Worm (Caenorhabditis elegans): ENCODE results near the gene T01C3.3.

T01C3.3 gene

DNA sequence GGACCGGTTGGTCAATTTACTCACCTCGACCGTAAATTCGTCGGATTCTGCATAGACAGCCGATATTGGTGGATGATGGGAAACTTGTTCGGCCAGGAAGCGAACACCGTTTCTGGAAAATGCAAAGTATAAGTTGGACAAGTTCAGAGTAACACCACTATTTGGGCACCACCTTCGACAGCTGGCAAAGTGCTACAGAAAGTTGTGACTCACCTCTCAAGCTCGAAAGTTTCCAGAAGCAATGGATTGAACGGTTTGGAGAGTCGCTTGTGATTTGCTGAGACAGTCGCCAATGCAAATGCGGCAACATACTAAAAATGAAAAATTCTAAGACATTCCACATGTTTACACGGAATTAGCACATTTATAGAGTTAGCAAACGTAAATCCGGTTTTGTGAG lies 20.9 kb upstream of the T01C3.3 start:
- TF ChIP-seq aha-1 (tag) (peak; percentile 90), tra-1 (GFP tag; IDR thresholded peaks at IDR 0.05) (no peak), unc-62 (GFP tag; optimal IDR thresholded peaks at IDR 0.05 in 1 of 2) (no peak), unc-62 (tag; optimal IDR thresholded peaks at IDR 0.05) (no peak)

DNA sequence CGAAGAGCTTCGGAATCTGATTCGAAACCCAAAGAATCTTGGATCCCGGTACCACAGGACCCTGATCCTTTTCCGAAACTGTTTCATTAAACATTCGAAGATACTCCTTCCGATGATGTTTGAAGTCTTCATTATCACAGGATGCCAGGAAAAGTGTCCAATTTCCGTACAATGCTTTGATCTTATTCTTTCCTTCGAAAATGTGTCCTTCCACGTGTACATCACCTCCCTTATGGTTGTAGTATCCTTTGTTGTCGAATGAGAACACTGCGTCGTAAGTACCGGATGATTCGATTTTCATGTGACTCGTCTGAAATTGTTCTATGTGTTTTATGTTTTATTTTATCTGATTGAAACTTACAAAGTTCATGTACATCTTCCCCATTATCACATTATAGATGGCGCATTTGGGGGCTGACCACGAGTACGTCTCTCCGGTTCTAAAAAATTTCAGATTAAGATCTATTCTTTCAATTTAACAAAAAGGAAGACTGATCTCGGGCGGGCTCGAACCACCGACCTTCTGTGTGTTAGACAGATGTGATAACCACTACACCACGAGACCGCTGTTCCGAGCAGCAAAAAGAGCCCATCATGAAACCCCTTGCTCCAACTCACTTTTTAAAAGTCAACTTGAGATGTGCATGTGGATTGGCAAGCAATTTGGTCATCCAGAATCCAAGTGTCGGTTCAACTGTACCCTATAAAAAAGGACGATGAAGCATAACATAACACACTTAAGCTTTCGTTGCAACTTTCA lies 20.2 kb upstream of the T01C3.3 start:
- no peak for TF ChIP-seq snpc-4 (tag; optimal IDR thresholded peaks at IDR 0.05)
- no peak for TF ChIP-seq zfp-2 (tag; optimal IDR thresholded peaks at IDR 0.05)
- TF ChIP-seq ceh-28 (tag; optimal IDR thresholded peaks at IDR 0.05): no peak
- no peak for TF ChIP-seq lsy-2 (tag; optimal IDR thresholded peaks at IDR 0.05)
- 0 out of 2 replicates have a peak, but pooled peaks have one; percentile 14 for TF ChIP-seq nhr-42 (GFP tag; IDR thresholded peaks at IDR 0.05)
- TF ChIP-seq ceh-20 (GFP tag; IDR thresholded peaks at IDR 0.05): no peak
- TF ChIP-seq hlh-11 (tag; optimal IDR thresholded peaks at IDR 0.05): peak; percentile 16
- no peak for TF ChIP-seq arid-1 (GFP tag; conservative IDR thresholded peaks at IDR 0.05)
- TF ChIP-seq madf-5 (GFP tag; IDR thresholded peaks at IDR 0.05): no peak
- TF ChIP-seq set-16 (GFP tag; IDR thresholded peaks at IDR 0.05): no peak
- TF ChIP-seq mep-1 (tag; optimal IDR thresholded peaks at IDR 0.05): no peak
- no peak for TF ChIP-seq mxl-2 (GFP tag; conservative IDR thresholded peaks at IDR 0.05)
- TF ChIP-seq tag-97 (GFP tag; IDR thresholded peaks at IDR 0.05): no peak
- TF ChIP-seq egl-43 (GFP tag; IDR thresholded peaks at IDR 0.05): no peak; the same call in 1 of the 2 replicates
- TF ChIP-seq pha-4 (GFP tag; IDR thresholded peaks at IDR 0.05): 0 out of 2 replicates have a peak, but pooled peaks have one; percentile 33
- no peak for TF ChIP-seq pha-4 (tag; optimal IDR thresholded peaks at IDR 0.05)
- no peak for TF ChIP-seq php-3 (GFP tag; IDR thresholded peaks at IDR 0.05)
- TF ChIP-seq ctbp-1 (GFP tag; IDR thresholded peaks at IDR 0.05): no peak
- TF ChIP-seq rbr-2 (tag; optimal IDR thresholded peaks at IDR 0.05): no peak
- TF ChIP-seq duxl-1 (tag; optimal IDR thresholded peaks at IDR 0.05; ENCODE audit: poor library complexity): no peak
- no peak for TF ChIP-seq lin-15B (tag; optimal IDR thresholded peaks at IDR 0.05)
- no peak for TF ChIP-seq ceh-82 (tag; optimal IDR thresholded peaks at IDR 0.05)
- no peak for TF ChIP-seq F37D6.2 (tag; optimal IDR thresholded peaks at IDR 0.05)
- TF ChIP-seq zfp-3 (GFP tag; conservative IDR thresholded peaks at IDR 0.05): no peak
- TF ChIP-seq ama-1 (optimal IDR thresholded peaks at IDR 0.05): no peak
- TF ChIP-seq ceh-44 (GFP tag; IDR thresholded peaks at IDR 0.05): 0 out of 2 replicates have a peak, but pooled peaks have one; percentile 19
- TF ChIP-seq dmd-8 (GFP tag; IDR thresholded peaks at IDR 0.05): peak; percentile 41; the same call in 1 of the 2 replicates
- TF ChIP-seq skn-1 (tag; optimal IDR thresholded peaks at IDR 0.05): no peak
- TF ChIP-seq attf-4 (tag; optimal IDR thresholded peaks at IDR 0.05): no peak
- no peak for TF ChIP-seq nhr-111 (GFP tag; optimal IDR thresholded peaks at IDR 0.05)
- TF ChIP-seq nhr-11 (tag; optimal IDR thresholded peaks at IDR 0.05): no peak
- peak; percentile 66 for TF ChIP-seq lin-38 (GFP tag; IDR thresholded peaks at IDR 0.05)
- TF ChIP-seq cey-2 (tag; optimal IDR thresholded peaks at IDR 0.05; ENCODE audit: borderline replicate concordance, insufficient read depth): no peak
- TF ChIP-seq unc-130 (GFP tag; optimal IDR thresholded peaks at IDR 0.05): no peak
- no peak for TF ChIP-seq dpl-1 (GFP tag; optimal IDR thresholded peaks at IDR 0.05)
- no peak for TF ChIP-seq zip-2 (tag; optimal IDR thresholded peaks at IDR 0.05)
- no peak for TF ChIP-seq unc-39 (tag; optimal IDR thresholded peaks at IDR 0.05)
- TF ChIP-seq dve-1 (tag; optimal IDR thresholded peaks at IDR 0.05; ENCODE audit: insufficient read depth): no peak
- no peak for TF ChIP-seq Y48G9A.11 (GFP tag; IDR thresholded peaks at IDR 0.05)
- TF ChIP-seq nhr-48 (tag; optimal IDR thresholded peaks at IDR 0.05): peak; percentile 40
- no peak for TF ChIP-seq F26F4.8 (GFP tag; conservative IDR thresholded peaks at IDR 0.05)
- no peak for TF ChIP-seq zag-1 (tag; optimal IDR thresholded peaks at IDR 0.05)
- peak; percentile 17; the same call in 1 of the 2 replicates for TF ChIP-seq hmg-1.1 (GFP tag; IDR thresholded peaks at IDR 0.05)
- TF ChIP-seq lir-3 (tag; optimal IDR thresholded peaks at IDR 0.05): no peak
- no peak; the same call in 1 of the 2 replicates for TF ChIP-seq dmd-6 (GFP tag; IDR thresholded peaks at IDR 0.05)
